Worm (Caenorhabditis elegans): ENCODE data around the gene mnk-1.

ce11 chrII:10592452-10592851, 37.6 kb upstream of the mnk-1 start, which contains the start of gene crn-5:
- no peak for TF ChIP-seq aly-2 (tag; optimal IDR thresholded peaks at IDR 0.05)
- no peak for TF ChIP-seq snpc-4 (tag; optimal IDR thresholded peaks at IDR 0.05)

Data from whole organism, L2 larva.